Worm (Caenorhabditis elegans): ENCODE data around the gene C16C10.2.

C16C10.2 gene

DNA sequence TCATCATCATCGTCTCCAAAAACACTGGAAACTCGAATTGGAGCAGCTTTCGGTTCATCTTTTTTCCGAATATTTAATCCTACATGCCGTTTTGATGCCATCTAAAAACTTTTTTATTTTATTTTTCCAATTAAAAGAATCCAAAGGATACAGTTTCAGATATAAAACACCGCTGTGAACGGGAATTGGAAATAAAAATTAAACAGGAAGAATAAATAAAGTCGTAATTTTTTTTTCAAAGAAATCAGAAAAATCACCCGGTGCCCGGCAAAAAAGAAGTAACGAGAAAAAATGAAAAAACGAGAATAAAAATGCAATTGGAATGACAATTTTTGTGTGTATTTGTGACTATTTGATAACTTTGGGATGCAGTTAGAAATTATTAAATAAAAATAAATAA is 9.8 kb downstream of the C16C10.2 start, which contains the start of gene ccdc-55:
TSS of gene ccdc-55 (minus strand) at position 101 of the 400 bp plus-strand sequence.
- TF ChIP-seq ztf-23 (GFP tag; IDR thresholded peaks at IDR 0.05) (no peak), tab-1 (GFP tag; IDR thresholded peaks at IDR 0.05) (no peak), flt-1 (GFP tag; IDR thresholded peaks at IDR 0.05) (no peak)

DNA sequence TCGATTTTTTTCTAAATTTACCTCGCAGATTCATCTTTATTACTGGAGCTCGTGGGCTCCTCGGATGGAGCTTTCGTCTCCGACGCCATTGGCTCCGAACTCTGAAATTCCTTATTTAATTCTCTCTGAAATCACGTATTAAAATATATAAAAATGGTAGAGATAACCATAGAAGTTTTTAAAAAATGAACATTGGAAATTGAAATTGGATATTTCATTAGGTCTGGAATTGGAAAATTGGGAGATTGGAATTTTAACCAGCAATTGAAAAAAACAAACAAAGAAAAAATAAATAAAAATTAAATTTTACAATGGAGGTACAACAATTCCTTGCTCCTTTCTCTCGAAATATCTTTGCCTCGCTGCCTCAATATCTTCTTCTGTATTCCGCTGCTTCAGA is 11.7 kb downstream of the C16C10.2 start, which contains the start of gene rnf-5:
TSS of gene rnf-5 (minus strand) at position 101 of the 400 bp plus-strand sequence.
- TF ChIP-seq ztf-29 (GFP tag; IDR thresholded peaks at IDR 0.05) (no peak), T22C8.4 (GFP tag; IDR thresholded peaks at IDR 0.05) (no peak), cog-1 (tag; optimal IDR thresholded peaks at IDR 0.05) (no peak), med-1 (GFP tag; optimal IDR thresholded peaks at IDR 0.05; ENCODE audit: insufficient read depth) (no peak), flt-1 (GFP tag; IDR thresholded peaks at IDR 0.05) (no peak), klf-2 (GFP tag; conservative IDR thresholded peaks at IDR 0.05) (no peak), tab-1 (GFP tag; IDR thresholded peaks at IDR 0.05) (no peak), ref-1 (GFP tag; conservative IDR thresholded peaks at IDR 0.05) (no peak), ztf-23 (GFP tag; IDR thresholded peaks at IDR 0.05) (no peak)

DNA sequence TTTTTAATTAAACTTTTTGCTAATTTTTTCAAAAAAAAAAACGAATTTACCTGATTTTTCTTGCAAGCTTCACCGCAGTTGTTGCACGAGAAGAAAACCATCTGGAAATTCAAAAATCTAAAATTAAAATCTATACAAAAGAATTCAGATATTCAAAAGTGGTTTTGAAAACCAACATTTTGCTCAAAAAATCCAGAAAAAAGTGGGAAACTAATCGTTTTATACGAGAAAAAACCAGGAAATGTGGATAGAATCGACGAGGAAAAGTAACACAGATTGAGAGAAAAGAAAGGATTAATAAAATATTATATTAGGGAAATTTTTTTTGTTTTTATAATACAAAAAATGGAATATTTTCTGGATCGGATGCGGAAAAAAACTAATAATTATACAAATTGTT is 14.4 kb downstream of the C16C10.2 start, which contains the start of gene C16C10.8:
TSS of gene C16C10.8 (minus strand) at position 101 of the 400 bp plus-strand sequence.
- no peak for TF ChIP-seq klf-2 (GFP tag; conservative IDR thresholded peaks at IDR 0.05)
- TF ChIP-seq cog-1 (tag; optimal IDR thresholded peaks at IDR 0.05): no peak
- TF ChIP-seq med-1 (GFP tag; optimal IDR thresholded peaks at IDR 0.05; ENCODE audit: insufficient read depth): no peak
- TF ChIP-seq ztf-29 (GFP tag; IDR thresholded peaks at IDR 0.05): no peak
- TF ChIP-seq tab-1 (GFP tag; IDR thresholded peaks at IDR 0.05): no peak
- no peak for TF ChIP-seq ztf-23 (GFP tag; IDR thresholded peaks at IDR 0.05)
- no peak for TF ChIP-seq T22C8.4 (GFP tag; IDR thresholded peaks at IDR 0.05)
- no peak for TF ChIP-seq flt-1 (GFP tag; IDR thresholded peaks at IDR 0.05)
- no peak for TF ChIP-seq ref-1 (GFP tag; conservative IDR thresholded peaks at IDR 0.05)

DNA sequence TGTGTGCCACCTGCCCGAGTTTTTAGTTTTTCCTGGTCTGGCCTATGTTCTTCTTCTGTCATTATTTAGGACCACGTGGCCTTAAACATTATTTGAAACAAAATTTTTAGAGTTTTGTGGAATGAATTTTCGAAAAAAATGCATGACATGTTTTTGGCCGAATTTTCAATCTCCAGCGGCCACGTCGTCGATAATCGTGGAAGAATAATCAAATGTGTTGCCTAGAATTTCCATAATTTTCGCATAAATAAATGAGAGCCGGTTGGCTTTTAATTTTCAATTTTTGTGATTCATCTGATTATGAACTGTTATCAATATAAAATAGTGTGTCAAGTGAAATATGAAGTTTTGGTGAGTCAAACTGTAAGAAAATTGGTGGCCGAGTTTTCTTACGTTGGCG is 17.5 kb downstream of the C16C10.2 start, which contains the start of gene C01G12.16:
TSS of gene C01G12.16 (plus strand) at position 301 of the 400 bp plus-strand sequence.
- no peak for TF ChIP-seq ztf-23 (GFP tag; IDR thresholded peaks at IDR 0.05)
- no peak for TF ChIP-seq klf-2 (GFP tag; conservative IDR thresholded peaks at IDR 0.05)
- no peak for TF ChIP-seq ztf-29 (GFP tag; IDR thresholded peaks at IDR 0.05)
- TF ChIP-seq ref-1 (GFP tag; conservative IDR thresholded peaks at IDR 0.05): no peak
- TF ChIP-seq T22C8.4 (GFP tag; IDR thresholded peaks at IDR 0.05): no peak
- no peak for TF ChIP-seq tab-1 (GFP tag; IDR thresholded peaks at IDR 0.05)
- TF ChIP-seq flt-1 (GFP tag; IDR thresholded peaks at IDR 0.05): no peak
- TF ChIP-seq med-1 (GFP tag; optimal IDR thresholded peaks at IDR 0.05; ENCODE audit: insufficient read depth): no peak
- no peak for TF ChIP-seq cog-1 (tag; optimal IDR thresholded peaks at IDR 0.05)

DNA sequence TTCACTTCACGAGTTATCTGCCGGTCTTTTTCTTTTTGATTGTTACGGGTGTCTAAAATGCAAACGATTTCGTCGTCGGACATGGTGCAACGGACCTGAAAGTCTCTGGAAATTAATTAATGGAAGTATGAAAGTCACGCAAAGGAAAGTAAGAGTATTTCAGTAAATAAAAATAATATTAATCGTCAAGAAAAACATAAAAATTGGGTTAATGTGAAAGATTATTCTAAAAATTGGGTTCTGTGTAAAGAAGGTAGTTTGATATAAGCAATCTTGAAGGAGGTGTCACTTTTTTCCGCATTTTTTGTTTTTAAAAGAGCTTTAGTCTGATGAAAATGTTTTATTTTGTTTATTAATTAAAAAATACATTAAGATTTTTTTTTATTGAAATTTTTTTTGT is 21.2 kb downstream of the C16C10.2 start, which contains the start of gene C16C10.9:
TSS of gene C16C10.9 (minus strand) at position 101 of the 400 bp plus-strand sequence.
- TF ChIP-seq tab-1 (GFP tag; IDR thresholded peaks at IDR 0.05): no peak
- TF ChIP-seq cog-1 (tag; optimal IDR thresholded peaks at IDR 0.05): no peak
- TF ChIP-seq flt-1 (GFP tag; IDR thresholded peaks at IDR 0.05): no peak
- no peak for TF ChIP-seq ref-1 (GFP tag; conservative IDR thresholded peaks at IDR 0.05)
- TF ChIP-seq T22C8.4 (GFP tag; IDR thresholded peaks at IDR 0.05): no peak
- no peak for TF ChIP-seq med-1 (GFP tag; optimal IDR thresholded peaks at IDR 0.05; ENCODE audit: insufficient read depth)
- no peak for TF ChIP-seq ztf-29 (GFP tag; IDR thresholded peaks at IDR 0.05)
- no peak for TF ChIP-seq ztf-23 (GFP tag; IDR thresholded peaks at IDR 0.05)
- TF ChIP-seq klf-2 (GFP tag; conservative IDR thresholded peaks at IDR 0.05): no peak

DNA sequence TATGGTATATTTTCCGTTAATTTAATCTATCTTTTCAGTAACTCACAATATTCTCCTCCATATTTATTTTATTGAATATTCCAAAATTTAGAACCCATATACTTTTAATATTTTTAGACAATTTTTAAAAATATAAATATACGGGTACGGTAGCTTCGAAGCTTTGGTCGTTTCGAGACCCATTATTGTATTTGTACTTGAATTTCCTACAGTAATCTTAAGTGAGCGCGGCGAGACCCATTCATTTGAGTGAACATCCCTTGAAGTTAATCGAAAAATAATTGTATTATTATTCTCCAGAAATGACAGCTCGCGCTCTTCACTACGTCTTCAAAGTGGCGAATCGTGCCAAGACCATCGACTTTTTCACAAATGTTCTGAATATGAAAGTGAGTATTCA is 25.2 kb downstream of the C16C10.2 start, which contains the start of gene glod-4:
TSS of gene glod-4 (plus strand) at position 301 of the 400 bp plus-strand sequence.
- no peak for TF ChIP-seq cog-1 (tag; optimal IDR thresholded peaks at IDR 0.05)
- no peak for TF ChIP-seq ztf-29 (GFP tag; IDR thresholded peaks at IDR 0.05)
- TF ChIP-seq ztf-23 (GFP tag; IDR thresholded peaks at IDR 0.05): no peak
- no peak for TF ChIP-seq T22C8.4 (GFP tag; IDR thresholded peaks at IDR 0.05)
- no peak for TF ChIP-seq ref-1 (GFP tag; conservative IDR thresholded peaks at IDR 0.05)
- no peak for TF ChIP-seq tab-1 (GFP tag; IDR thresholded peaks at IDR 0.05)

DNA sequence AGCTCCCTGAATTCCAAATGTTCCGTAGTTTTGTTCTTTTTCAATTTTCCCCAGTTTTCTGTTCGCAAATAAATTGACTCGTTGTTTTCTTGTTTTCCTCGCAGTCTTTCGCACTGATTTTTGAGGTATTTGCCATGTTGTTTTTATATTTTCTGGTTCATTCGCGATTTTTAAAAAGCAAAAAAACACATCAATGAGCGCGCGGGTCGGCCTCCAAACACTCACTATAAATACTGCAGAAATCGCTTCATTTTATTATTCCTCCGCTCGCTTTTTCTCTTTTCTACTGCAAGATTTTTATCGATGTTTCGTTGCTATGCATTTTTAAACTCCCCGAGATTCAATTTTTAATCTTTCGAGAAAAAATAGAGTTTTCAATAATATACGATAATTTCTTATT is 25.6 kb downstream of the C16C10.2 start:
- TF ChIP-seq flt-1 (GFP tag; IDR thresholded peaks at IDR 0.05) (no peak), med-1 (GFP tag; optimal IDR thresholded peaks at IDR 0.05; ENCODE audit: insufficient read depth) (no peak), ztf-23 (GFP tag; IDR thresholded peaks at IDR 0.05) (no peak)

DNA sequence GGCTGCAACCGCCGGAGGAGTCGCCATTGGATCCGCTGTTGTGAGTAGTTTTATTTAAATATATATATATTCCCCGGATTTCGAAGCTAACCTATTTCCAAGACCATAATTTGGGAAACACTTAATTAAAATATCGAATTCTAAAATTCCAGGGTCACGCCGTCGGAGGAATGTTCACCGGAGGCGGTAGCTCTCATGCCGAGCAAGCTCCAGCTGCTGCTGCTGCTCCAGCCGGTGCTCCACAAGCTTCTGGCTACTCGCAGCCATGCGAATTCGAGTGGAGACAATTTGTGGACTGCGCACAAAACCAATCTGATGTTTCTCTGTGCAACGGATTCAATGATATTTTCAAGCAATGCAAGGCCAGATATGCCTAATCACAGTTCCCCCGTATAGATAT is 26.2 kb downstream of the C16C10.2 start:
- TF ChIP-seq tab-1 (GFP tag; IDR thresholded peaks at IDR 0.05): no peak
- TF ChIP-seq cog-1 (tag; optimal IDR thresholded peaks at IDR 0.05): no peak
- TF ChIP-seq ztf-23 (GFP tag; IDR thresholded peaks at IDR 0.05): no peak
- TF ChIP-seq ztf-29 (GFP tag; IDR thresholded peaks at IDR 0.05): no peak
- no peak for TF ChIP-seq flt-1 (GFP tag; IDR thresholded peaks at IDR 0.05)
- no peak for TF ChIP-seq ref-1 (GFP tag; conservative IDR thresholded peaks at IDR 0.05)
- TF ChIP-seq med-1 (GFP tag; optimal IDR thresholded peaks at IDR 0.05; ENCODE audit: insufficient read depth): no peak
- no peak for TF ChIP-seq T22C8.4 (GFP tag; IDR thresholded peaks at IDR 0.05)
- no peak for TF ChIP-seq klf-2 (GFP tag; conservative IDR thresholded peaks at IDR 0.05)

DNA sequence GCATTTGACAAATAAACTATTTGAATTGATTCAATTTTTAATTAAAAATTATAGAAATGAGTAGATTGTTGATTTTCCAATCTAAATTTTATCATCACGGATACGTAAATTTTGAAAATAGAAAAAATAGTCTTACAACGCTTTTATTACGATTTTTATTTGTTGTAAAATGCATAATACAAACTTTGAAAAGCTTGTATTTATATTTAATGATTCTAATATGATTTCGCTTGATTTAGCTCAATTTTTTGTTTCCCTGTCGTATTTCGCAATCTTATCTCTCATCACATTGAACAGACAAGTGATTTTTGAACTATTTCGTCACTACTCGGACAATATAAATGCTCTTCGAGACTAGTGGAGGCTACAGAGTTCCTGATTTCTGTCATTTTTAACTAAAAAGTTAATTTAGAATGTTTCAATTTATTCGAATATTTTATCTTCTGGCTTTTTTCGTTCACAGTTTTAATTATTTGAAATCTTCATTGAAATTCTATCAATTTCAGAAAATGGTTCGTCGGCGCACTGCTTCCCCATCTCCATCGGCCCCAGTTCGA is 26.8 kb downstream of the C16C10.2 start, which contains the start of the genes wht-3 and har-1:
TSS of gene wht-3 (minus strand) at position 51 of the 557 bp plus-strand sequence.
TSS of gene har-1 (plus strand) at position 507 of the 557 bp plus-strand sequence.
- TF ChIP-seq ref-1 (GFP tag; conservative IDR thresholded peaks at IDR 0.05): no peak
- no peak for TF ChIP-seq ztf-23 (GFP tag; IDR thresholded peaks at IDR 0.05)
- no peak for TF ChIP-seq cog-1 (tag; optimal IDR thresholded peaks at IDR 0.05)
- no peak for TF ChIP-seq T22C8.4 (GFP tag; IDR thresholded peaks at IDR 0.05)
- no peak for TF ChIP-seq tab-1 (GFP tag; IDR thresholded peaks at IDR 0.05)
- no peak for TF ChIP-seq flt-1 (GFP tag; IDR thresholded peaks at IDR 0.05)
- no peak for TF ChIP-seq ztf-29 (GFP tag; IDR thresholded peaks at IDR 0.05)
- TF ChIP-seq med-1 (GFP tag; optimal IDR thresholded peaks at IDR 0.05; ENCODE audit: insufficient read depth): no peak
- TF ChIP-seq klf-2 (GFP tag; conservative IDR thresholded peaks at IDR 0.05): no peak

DNA sequence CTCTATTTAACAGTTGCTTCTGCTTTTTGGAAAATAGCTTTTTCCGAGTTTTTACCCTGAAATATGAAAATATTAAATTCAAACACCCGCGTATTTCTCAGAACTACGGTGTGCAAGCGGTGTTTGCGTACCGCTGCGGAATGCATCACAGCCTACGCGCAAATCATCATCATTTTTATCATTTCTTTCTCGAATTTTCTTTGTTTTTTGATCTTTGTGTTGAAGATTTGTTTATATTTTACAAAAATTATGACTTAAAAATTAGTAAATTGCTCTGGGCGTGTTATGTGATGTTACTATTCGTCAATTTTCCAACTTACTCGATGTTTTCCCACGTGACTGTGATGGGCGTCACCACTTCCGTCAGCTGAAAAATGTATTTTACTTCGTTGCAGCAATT is 27.5 kb downstream of the C16C10.2 start:
- no peak for TF ChIP-seq ztf-23 (GFP tag; IDR thresholded peaks at IDR 0.05)

Data from whole organism, midembryonic.